Worm (Caenorhabditis elegans) whole organism, young adult: Measurements from ENCODE around the gene M110.7.

Experiments
- B0019.2 ChIP-seq: fragments of 200-800 bp; sonication (Bioruptor generic); conservative IDR thresholded peaks from 2 replicates; pipeline ENCODE4 v1.3.6; 2022; ENCODE audit warnings: missing genetic modification reagents, missing genetic modification characterization, missing compliant biosample characterization
- D2030.7 ChIP-seq: fragments of 200-800 bp; sonication (Bioruptor generic); IDR thresholded peaks from 2 replicates; pipeline ENCODE4 v1.3.6; 2022; ENCODE audit warnings: missing genetic modification reagents, missing genetic modification characterization, missing compliant biosample characterization
- F39B2.1 ChIP-seq: fragments of 200-800 bp; sonication (Bioruptor generic); IDR thresholded peaks from 2 replicates; pipeline ENCODE4 v1.3.6; 2022; ENCODE audit warnings: missing genetic modification reagents, missing genetic modification characterization, missing compliant biosample characterization
- F49E8.2 ChIP-seq: sonication (generic microtip); optimal IDR thresholded peaks from 3 replicates; lab custom pipeline; 2017; ENCODE audit warnings: missing genetic modification characterization, mild to moderate bottlenecking, missing compliant biosample characterization, antibody characterized with exemption, moderate library complexity; ENCODE audit not compliant: insufficient read depth
- F57A8.1 ChIP-seq: fragments of 200-800 bp; sonication (Bioruptor generic); optimal IDR thresholded peaks from 2 replicates; lab custom pipeline; 2018; ENCODE audit warnings: mild to moderate bottlenecking, missing genetic modification characterization, moderate library complexity, missing compliant biosample characterization
- F57C9.4 ChIP-seq: sonication (generic microtip); optimal IDR thresholded peaks from 2 replicates; lab custom pipeline; 2017; ENCODE audit warnings: mild to moderate bottlenecking, missing genetic modification characterization, missing compliant biosample characterization
- T26A5.8 ChIP-seq: sonication (generic microtip); optimal IDR thresholded peaks from 2 replicates; lab custom pipeline; 2016; ENCODE audit warnings: missing genetic modification characterization, missing compliant biosample characterization
- Y53F4B.3 ChIP-seq: fragments of 200-800 bp; sonication (Bioruptor generic); IDR thresholded peaks from 2 replicates; pipeline ENCODE4 v1.3.6; 2022; ENCODE audit warnings: missing genetic modification reagents, missing genetic modification characterization, missing compliant biosample characterization
- Y67H2A.10 ChIP-seq: fragments of 200-800 bp; sonication (Bioruptor generic); conservative IDR thresholded peaks from 2 replicates; pipeline ENCODE4 v1.3.6; 2022; ENCODE audit warnings: missing genetic modification reagents, missing genetic modification characterization, missing compliant biosample characterization
- Y79H2A.3 ChIP-seq: fragments of 200-800 bp; sonication (Bioruptor generic); conservative IDR thresholded peaks from 2 replicates; pipeline ENCODE4 v1.3.6; 2022; ENCODE audit warnings: missing genetic modification reagents, missing genetic modification characterization, missing compliant biosample characterization
- Y95B8A.8 ChIP-seq: fragments of 200-800 bp; sonication (Bioruptor generic); IDR thresholded peaks from 2 replicates; pipeline ENCODE4 v1.3.6; 2022; ENCODE audit warnings: missing genetic modification reagents, missing genetic modification characterization, missing compliant biosample characterization
- ama-1 ChIP-seq, 3 experiments: fragments of 150-350 bp in 1 of 3; sonication (generic microtip) in 2 of 3; optimal IDR thresholded peaks; 2 replicates each; lab custom pipeline; 2014 to 2018; ENCODE audit warnings: missing biosample characterization in 2 of 3, missing genetic modification characterization in 2 of 3, missing genetic modification reagents in 2 of 3
- aptf-2 ChIP-seq: fragments of 200-800 bp; sonication (Bioruptor generic); conservative IDR thresholded peaks from 2 replicates; pipeline ENCODE4 v1.3.6; 2022; ENCODE audit warnings: missing genetic modification reagents, missing genetic modification characterization, missing compliant biosample characterization
- attf-3 ChIP-seq: fragments of 200-800 bp; sonication (Bioruptor generic); conservative IDR thresholded peaks from 2 replicates; pipeline ENCODE4 v1.3.6; 2022; ENCODE audit warnings: missing genetic modification reagents, missing genetic modification characterization, missing compliant biosample characterization
- ccch-3 ChIP-seq: fragments of 200-800 bp; sonication (Bioruptor generic); optimal IDR thresholded peaks from 2 replicates; lab custom pipeline; 2018; ENCODE audit warnings: mild to moderate bottlenecking, missing genetic modification characterization, missing compliant biosample characterization
- cebp-2 ChIP-seq: fragments of 200-800 bp; sonication (Bioruptor generic); IDR thresholded peaks from 2 replicates; pipeline ENCODE4 v1.3.6; 2022; ENCODE audit warnings: missing genetic modification characterization, missing compliant biosample characterization
- ceh-27 ChIP-seq: fragments of 200-800 bp; sonication (Bioruptor generic); optimal IDR thresholded peaks from 2 replicates; lab custom pipeline; 2018; ENCODE audit warnings: mild to moderate bottlenecking, missing genetic modification characterization, moderate library complexity, missing compliant biosample characterization
- ceh-58 ChIP-seq: fragments of 200-800 bp; sonication (Bioruptor generic); IDR thresholded peaks from 2 replicates; pipeline ENCODE4 v1.3.6; 2022; ENCODE audit warnings: missing genetic modification characterization, missing compliant biosample characterization
- chd-7 ChIP-seq: sonication (generic microtip); optimal IDR thresholded peaks from 2 replicates; lab custom pipeline; 2016; ENCODE audit warnings: mild to moderate bottlenecking, missing genetic modification characterization, moderate library complexity, missing compliant biosample characterization
- dpl-1 ChIP-seq: fragments of 150-350 bp; optimal IDR thresholded peaks from 2 replicates; lab custom pipeline; 2014; ENCODE audit warnings: missing biosample characterization, missing genetic modification reagents, missing genetic modification characterization
- efl-1 ChIP-seq: fragments of 150-350 bp; optimal IDR thresholded peaks from 2 replicates; lab custom pipeline; 2014; ENCODE audit warnings: missing biosample characterization, missing genetic modification reagents, missing genetic modification characterization
- hlh-12 ChIP-seq: sonication (generic microtip); optimal IDR thresholded peaks from 2 replicates; lab custom pipeline; 2016; ENCODE audit warnings: missing genetic modification characterization, missing compliant biosample characterization
- hmg-1.2 ChIP-seq: fragments of 200-800 bp; sonication (Bioruptor generic); IDR thresholded peaks from 2 replicates; pipeline ENCODE4 v1.3.6; 2022; ENCODE audit warnings: missing genetic modification reagents, missing genetic modification characterization, missing compliant biosample characterization
- hrde-1 ChIP-seq: sonication (generic microtip); optimal IDR thresholded peaks from 2 replicates; lab custom pipeline; 2016; ENCODE audit warnings: missing genetic modification characterization, mild to moderate bottlenecking, missing compliant biosample characterization, moderate library complexity, missing genotype, missing genetic modification reagents, borderline replicate concordance
- lin-40 ChIP-seq: sonication (generic microtip); optimal IDR thresholded peaks from 2 replicates; lab custom pipeline; 2016; ENCODE audit warnings: missing genetic modification characterization, mild to moderate bottlenecking, missing compliant biosample characterization, missing genotype, missing genetic modification reagents
- madf-6 ChIP-seq: fragments of 200-800 bp; sonication (Bioruptor generic); IDR thresholded peaks from 2 replicates; pipeline ENCODE4 v1.3.6; 2022; ENCODE audit warnings: missing genetic modification reagents, missing genetic modification characterization, missing compliant biosample characterization
- nfya-1 ChIP-seq: sonication (generic microtip); optimal IDR thresholded peaks from 2 replicates; lab custom pipeline; 2017; ENCODE audit warnings: antibody characterized with exemption, missing compliant biosample characterization, missing genetic modification characterization, borderline replicate concordance; ENCODE audit not compliant: insufficient read depth
- nfyb-1 ChIP-seq: fragments of 200-800 bp; sonication (Bioruptor generic); IDR thresholded peaks from 2 replicates; pipeline ENCODE4 v1.3.6; 2022; ENCODE audit warnings: missing genetic modification reagents, missing genetic modification characterization, missing compliant biosample characterization
- nhr-27 ChIP-seq: fragments of 200-800 bp; sonication (Bioruptor generic); optimal IDR thresholded peaks from 2 replicates; lab custom pipeline; 2018; ENCODE audit warnings: mild to moderate bottlenecking, missing genetic modification characterization, moderate library complexity, missing compliant biosample characterization
- rcor-1 ChIP-seq: fragments of 200-800 bp; sonication (Bioruptor generic); IDR thresholded peaks from 2 replicates; pipeline ENCODE4 v1.3.6; 2022; ENCODE audit warnings: missing genetic modification reagents, missing genetic modification characterization, missing compliant biosample characterization
- rec-8 ChIP-seq, 2 experiments: sonication (generic microtip); optimal IDR thresholded peaks; 2 replicates each; lab custom pipeline; 2016; ENCODE audit warnings: mild to moderate bottlenecking in 2 of 2, missing genetic modification characterization in 2 of 2, missing genetic modification reagents in 2 of 2, missing genotype in 2 of 2, missing biosample characterization in 1 of 2, missing compliant biosample characterization in 1 of 2, moderate library complexity in 1 of 2
- sdz-38 ChIP-seq: sonication (generic microtip); optimal IDR thresholded peaks from 2 replicates; lab custom pipeline; 2016; ENCODE audit warnings: missing genotype, missing genetic modification characterization, missing compliant biosample characterization
- snpc-1.1 ChIP-seq: sonication (generic microtip); optimal IDR thresholded peaks from 2 replicates; lab custom pipeline; 2017; ENCODE audit warnings: missing genetic modification characterization, mild to moderate bottlenecking, missing compliant biosample characterization, antibody characterized with exemption, moderate library complexity, missing genotype, missing genetic modification reagents; ENCODE audit not compliant: insufficient read depth
- snpc-3.4 ChIP-seq: sonication (generic microtip); optimal IDR thresholded peaks from 2 replicates; lab custom pipeline; 2017; ENCODE audit warnings: missing genetic modification characterization, mild to moderate bottlenecking, missing compliant biosample characterization, antibody characterized with exemption, moderate library complexity, missing genotype, missing genetic modification reagents
- tbp1 ChIP-seq: fragments of 200-800 bp; sonication (Bioruptor generic); optimal IDR thresholded peaks from 2 replicates; lab custom pipeline; 2018; ENCODE audit warnings: mild to moderate bottlenecking, missing genetic modification characterization, missing compliant biosample characterization
- unc-130 ChIP-seq: sonication (generic microtip); optimal IDR thresholded peaks from 2 replicates; lab custom pipeline; 2016; ENCODE audit warnings: missing genetic modification reagents, missing genetic modification characterization, missing compliant biosample characterization
- unc-62 ChIP-seq: fragments of 150-350 bp; optimal IDR thresholded peaks from 2 replicates; lab custom pipeline; 2014; ENCODE audit warnings: missing biosample characterization, missing genetic modification reagents, missing genetic modification characterization
- zfh-2 ChIP-seq: fragments of 200-800 bp; sonication (Bioruptor generic); conservative IDR thresholded peaks from 2 replicates; pipeline ENCODE4 v1.3.6; 2022; ENCODE audit warnings: missing genetic modification reagents, missing genetic modification characterization, missing compliant biosample characterization
- ztf-25 ChIP-seq: fragments of 200-800 bp; sonication (Bioruptor generic); IDR thresholded peaks from 2 replicates; pipeline ENCODE4 v1.3.6; 2022; ENCODE audit warnings: missing genetic modification reagents, missing genetic modification characterization, missing compliant biosample characterization
- ztf-26 ChIP-seq: sonication (generic microtip); optimal IDR thresholded peaks from 2 replicates; lab custom pipeline; 2017; ENCODE audit warnings: missing genetic modification characterization, missing compliant biosample characterization

M110.7 gene

DNA sequence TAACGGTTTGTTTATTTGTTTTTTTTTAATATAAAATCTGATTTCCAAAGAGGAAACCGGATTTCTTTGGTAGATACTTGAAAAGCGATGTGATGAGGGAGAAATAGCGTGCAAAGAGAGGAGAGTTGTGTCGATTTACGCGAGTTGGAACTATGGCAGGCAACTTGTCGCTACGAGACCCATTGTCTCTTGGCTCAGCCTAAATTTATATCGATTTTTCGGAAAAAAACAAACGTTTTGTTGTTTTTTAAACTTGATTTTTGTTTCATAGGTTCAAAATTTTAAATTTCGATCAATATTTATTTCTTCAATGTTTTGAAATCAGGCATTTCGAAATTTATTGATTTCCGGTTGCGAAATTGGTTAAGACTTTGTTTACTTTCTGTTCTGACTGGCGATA, 16.2 kb upstream of the M110.7 start, which contains the start of gene M110.3 (continued):
- no peak for TF ChIP-seq Y53F4B.3 (GFP tag; lab: Robert Waterston, UW)
- no peak for TF ChIP-seq F57C9.4
- no peak for TF ChIP-seq hlh-12 (tag; lab: Kevin White, UChicago)
- TF ChIP-seq D2030.7 (GFP tag; lab: Robert Waterston, UW): no peak
- no peak for TF ChIP-seq F49E8.2
- peak; percentile 36 for TF ChIP-seq snpc-3.4 (tag; lab: Kevin White, UChicago)
- TF ChIP-seq aptf-2 (GFP tag; lab: Robert Waterston, UW): no peak
- TF ChIP-seq dpl-1 (GFP tag; lab: Kevin White, UChicago): no peak
- TF ChIP-seq ceh-58 (GFP tag; lab: Robert Waterston, UW): no peak
- TF ChIP-seq ztf-26: no peak
- no peak for TF ChIP-seq Y79H2A.3
- no peak for TF ChIP-seq unc-130 (GFP tag; lab: Kevin White, UChicago)

ce11 chrII:8216922-8217321, 15.7 kb upstream of the M110.7 start, which contains the start of gene ifg-1:
TSS of gene ifg-1 (plus strand) at chrII:8217222.
- no peak for TF ChIP-seq ccch-3
- no peak for TF ChIP-seq nhr-27 (tag; lab: Kevin White, UChicago)
- no peak for TF ChIP-seq unc-62 (GFP tag; lab: Kevin White, UChicago)
- no peak for TF ChIP-seq F49E8.2
- TF ChIP-seq, all 124 proteins: peak for 0

DNA sequence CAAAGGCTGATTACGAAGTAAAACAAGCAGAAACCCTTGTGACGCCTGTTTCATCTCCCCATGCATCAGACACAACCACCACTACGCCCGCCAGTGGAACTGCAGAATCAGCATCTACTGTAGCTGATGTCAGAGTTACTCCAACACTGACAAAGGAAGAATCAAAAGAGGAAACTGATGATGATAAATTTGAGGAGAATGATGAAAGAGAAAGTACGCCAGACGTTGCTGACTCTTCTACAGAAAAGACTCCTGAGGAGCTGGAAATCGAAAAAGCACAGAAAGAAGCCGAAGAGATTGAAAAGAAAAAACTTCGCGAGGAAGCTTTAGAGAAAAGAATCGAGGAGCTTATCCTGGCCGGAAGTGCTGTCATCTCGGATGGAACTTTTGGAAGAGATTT, 14.3 kb upstream of the M110.7 start:
- TF ChIP-seq F57A8.1 (GFP tag; lab: Kevin White, UChicago) (no peak), B0019.2 (GFP tag; lab: Robert Waterston, UW) (no peak), T26A5.8 (tag; lab: Kevin White, UChicago) (no peak), Y67H2A.10 (GFP tag; lab: Robert Waterston, UW) (no peak), F39B2.1 (GFP tag; lab: Robert Waterston, UW) (no peak), hmg-1.2 (GFP tag; lab: Robert Waterston, UW) (no peak), ama-1 (optimal IDR thresholded peaks at IDR 0.05; lab: Kevin White, UChicago) (no peak), ama-1 (GFP tag; optimal IDR thresholded peaks at IDR 0.05; lab: Kevin White, UChicago) (no peak), madf-6 (GFP tag; lab: Robert Waterston, UW) (no peak), tbp1 (GFP tag; lab: Kevin White, UChicago) (no peak), nfya-1 (tag; lab: Kevin White, UChicago) (no peak), lin-40 (tag; lab: Kevin White, UChicago) (no peak), nfyb-1 (GFP tag; lab: Robert Waterston, UW) (no peak), ztf-25 (GFP tag; lab: Robert Waterston, UW) (no peak), sdz-38 (tag; lab: Kevin White, UChicago) (no peak), attf-3 (GFP tag; lab: Robert Waterston, UW) (no peak), cebp-2 (GFP tag; lab: Robert Waterston, UW) (no peak), rec-8 (tag; optimal IDR thresholded peaks at IDR 0.05; lab: Kevin White, UChicago) (no peak), zfh-2 (GFP tag; lab: Robert Waterston, UW) (no peak)

DNA sequence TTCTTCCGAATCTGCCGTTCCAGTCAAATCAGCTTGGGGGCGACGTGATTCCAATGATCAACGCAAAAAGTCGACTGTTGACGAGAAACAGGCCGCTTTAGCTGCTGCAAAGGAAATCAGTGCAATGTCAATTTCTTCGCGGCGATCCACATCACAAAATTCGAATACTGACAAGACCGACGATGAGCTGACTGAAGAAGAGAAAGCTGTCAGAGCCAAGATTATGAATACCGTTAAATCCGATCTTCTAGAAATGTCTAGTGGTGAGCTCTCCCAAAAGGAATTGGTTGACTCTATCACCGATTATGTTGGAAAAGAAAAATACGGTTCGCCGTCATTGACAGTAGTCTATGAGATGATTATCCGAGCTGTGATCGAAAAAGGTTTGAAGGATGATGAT, 12.3 kb upstream of the M110.7 start:
- TF ChIP-seq snpc-1.1 (tag; lab: Kevin White, UChicago): no peak
- no peak for TF ChIP-seq hrde-1 (tag; lab: Kevin White, UChicago)
- no peak for TF ChIP-seq efl-1 (GFP tag; lab: Kevin White, UChicago)
- TF ChIP-seq chd-7 (tag; lab: Kevin White, UChicago): no peak
- TF ChIP-seq Y95B8A.8 (GFP tag; lab: Robert Waterston, UW): no peak
- no peak for TF ChIP-seq ceh-27 (GFP tag; lab: Kevin White, UChicago)
- TF ChIP-seq rcor-1 (GFP tag; lab: Robert Waterston, UW): no peak
